Fruit fly (Drosophila melanogaster) whole organism, prepupa: ENCODE measurements around the gene CG18814.
A peak's percentile ranks its signal among the peaks of the same experiment; 100 is the strongest.

ENCODE experiments used
- Blimp-1 ChIP-seq: fragments of 200-800 bp; sonication (Bioruptor generic); optimal IDR thresholded peaks from 3 replicates; lab custom pipeline; 2017; ENCODE audit warnings: missing biosample characterization, missing genetic modification characterization, mild to moderate bottlenecking, moderate library complexity, missing genetic modification reagents
- CG11294 ChIP-seq: fragments of 200-800 bp; sonication (Bioruptor generic); IDR thresholded peaks from 2 replicates; pipeline ENCODE4 v1.3.6; 2022; ENCODE audit warnings: missing biosample characterization, missing genetic modification characterization
- CG11762 ChIP-seq: fragments of 200-800 bp; sonication (Bioruptor generic); optimal IDR thresholded peaks from 3 replicates; lab custom pipeline; 2016; ENCODE audit warnings: missing biosample characterization, missing genetic modification characterization; ENCODE audit not compliant: insufficient read depth
- CG11902 ChIP-seq: fragments of 200-800 bp; sonication (Bioruptor generic); optimal IDR thresholded peaks from 3 replicates; lab custom pipeline; 2016; ENCODE audit warnings: missing biosample characterization, missing genetic modification characterization
- CG15336 ChIP-seq: fragments of 200-800 bp; sonication (Bioruptor generic); IDR thresholded peaks from 2 replicates; pipeline ENCODE4 v1.3.6; 2022; ENCODE audit warnings: missing biosample characterization, missing genetic modification characterization
- CG16779 ChIP-seq: fragments of 200-800 bp; sonication (Bioruptor generic); optimal IDR thresholded peaks from 3 replicates; lab custom pipeline; 2017; ENCODE audit warnings: missing biosample characterization, mild to moderate bottlenecking, missing genetic modification characterization
- CG31627 ChIP-seq: fragments of 200-800 bp; sonication (Bioruptor generic); optimal IDR thresholded peaks from 3 replicates; lab custom pipeline; 2016; ENCODE audit warnings: missing biosample characterization, missing genetic modification characterization
- CG32006 ChIP-seq: fragments of 200-800 bp; sonication (Bioruptor generic); optimal IDR thresholded peaks from 3 replicates; lab custom pipeline; 2017; ENCODE audit warnings: missing biosample characterization, mild to moderate bottlenecking, missing genetic modification characterization
- CG34406 ChIP-seq: fragments of 200-800 bp; sonication (Bioruptor generic); optimal IDR thresholded peaks from 3 replicates; lab custom pipeline; 2016; ENCODE audit warnings: missing biosample characterization, missing genetic modification characterization
- CG3919 ChIP-seq: fragments of 200-800 bp; sonication (Bioruptor generic); optimal IDR thresholded peaks from 3 replicates; lab custom pipeline; 2016; ENCODE audit warnings: missing biosample characterization, missing genetic modification characterization
- CG4318 ChIP-seq: fragments of 200-800 bp; sonication (Bioruptor generic); optimal IDR thresholded peaks from 3 replicates; lab custom pipeline; 2017; ENCODE audit warnings: missing biosample characterization, mild to moderate bottlenecking, missing genetic modification characterization
- CG6276 ChIP-seq: fragments of 200-800 bp; sonication (Bioruptor generic); optimal IDR thresholded peaks from 2 replicates; lab custom pipeline; 2017; ENCODE audit warnings: missing biosample characterization, mild to moderate bottlenecking, missing genetic modification characterization
- CG6792 ChIP-seq: fragments of 200-800 bp; sonication (Bioruptor generic); optimal IDR thresholded peaks from 3 replicates; lab custom pipeline; 2016; ENCODE audit warnings: missing biosample characterization, missing genetic modification characterization
- CG6808 ChIP-seq: fragments of 200-800 bp; sonication (Bioruptor generic); optimal IDR thresholded peaks from 3 replicates; lab custom pipeline; 2017; ENCODE audit warnings: missing biosample characterization, missing genetic modification characterization, mild to moderate bottlenecking, moderate library complexity, missing genetic modification reagents
- CG6854 ChIP-seq: fragments of 200-800 bp; sonication (Bioruptor generic); optimal IDR thresholded peaks from 2 replicates; lab custom pipeline; 2017; ENCODE audit warnings: missing biosample characterization, mild to moderate bottlenecking, missing genetic modification characterization
- CG7368 ChIP-seq: fragments of 200-800 bp; sonication (Bioruptor generic); optimal IDR thresholded peaks from 3 replicates; lab custom pipeline; 2016; ENCODE audit warnings: missing biosample characterization, missing genetic modification characterization
- CG8119 ChIP-seq: fragments of 200-800 bp; sonication (Bioruptor generic); IDR thresholded peaks from 3 replicates; pipeline ENCODE4 v1.3.6; 2022; ENCODE audit warnings: missing biosample characterization, missing genetic modification characterization
- CG8319 ChIP-seq: fragments of 200-800 bp; sonication (Bioruptor generic); optimal IDR thresholded peaks from 3 replicates; lab custom pipeline; 2016; ENCODE audit warnings: missing biosample characterization, missing genetic modification characterization
- CG8632 ChIP-seq: fragments of 200-800 bp; sonication (Bioruptor generic); optimal IDR thresholded peaks from 3 replicates; lab custom pipeline; 2016; ENCODE audit warnings: missing biosample characterization, missing genetic modification characterization
- CG9139 ChIP-seq: fragments of 200-800 bp; sonication (Bioruptor generic); optimal IDR thresholded peaks from 3 replicates; lab custom pipeline; 2017; ENCODE audit warnings: missing biosample characterization, mild to moderate bottlenecking, missing genetic modification characterization
- Eip78C ChIP-seq: fragments of 200-800 bp; sonication (Bioruptor generic); peaks from one replicate; lab custom pipeline; 2016; ENCODE audit warnings: missing biosample characterization, missing genetic modification characterization
- Eip93F ChIP-seq: fragments of 200-800 bp; sonication (Bioruptor generic); optimal IDR thresholded peaks from 2 replicates; lab custom pipeline; 2016; ENCODE audit warnings: missing biosample characterization, mild to moderate bottlenecking, missing genetic modification characterization
- Ets21C ChIP-seq: fragments of 200-800 bp; sonication (Bioruptor generic); optimal IDR thresholded peaks from 3 replicates; lab custom pipeline; 2016; ENCODE audit warnings: missing biosample characterization, missing genetic modification characterization
- Ets96B ChIP-seq: fragments of 200-800 bp; optimal IDR thresholded peaks from 2 replicates; lab custom pipeline; 2019; ENCODE audit warnings: missing biosample characterization, mild to moderate bottlenecking, missing genetic modification characterization, moderate library complexity
- Gug ChIP-seq: fragments of 200-800 bp; sonication (Bioruptor generic); IDR thresholded peaks from 2 replicates; pipeline ENCODE4 v1.3.6; 2022; ENCODE audit warnings: missing biosample characterization, missing genetic modification characterization
- Hr38 ChIP-seq: sonication (Bioruptor generic); optimal IDR thresholded peaks from 2 replicates; lab custom pipeline; 2016; ENCODE audit warnings: missing biosample characterization, missing genetic modification characterization
- Hr39 ChIP-seq: fragments of 200-800 bp; sonication (Bioruptor generic); optimal IDR thresholded peaks from 2 replicates; lab custom pipeline; 2016; ENCODE audit warnings: missing biosample characterization, missing genetic modification characterization
- Hr4 ChIP-seq: fragments of 200-800 bp; sonication (Bioruptor generic); optimal IDR thresholded peaks from 3 replicates; lab custom pipeline; 2016; ENCODE audit warnings: missing biosample characterization, missing genetic modification characterization
- Met ChIP-seq: fragments of 200-800 bp; sonication (Bioruptor generic); optimal IDR thresholded peaks from 3 replicates; lab custom pipeline; 2016; ENCODE audit warnings: missing biosample characterization, missing genetic modification characterization
- OdsH ChIP-seq: fragments of 200-800 bp; sonication (Bioruptor generic); optimal IDR thresholded peaks from 3 replicates; lab custom pipeline; 2016; ENCODE audit warnings: missing biosample characterization, missing genetic modification characterization
- Smox ChIP-seq: fragments of 200-800 bp; sonication (Bioruptor generic); optimal IDR thresholded peaks from 3 replicates; lab custom pipeline; 2016; ENCODE audit warnings: missing biosample characterization, missing genetic modification characterization
- Sox102F ChIP-seq: fragments of 200-800 bp; sonication (Bioruptor generic); optimal IDR thresholded peaks from 2 replicates; lab custom pipeline; 2016; ENCODE audit warnings: missing biosample characterization, mild to moderate bottlenecking, missing genetic modification characterization
- Sox14 ChIP-seq: fragments of 200-800 bp; sonication (Bioruptor generic); optimal IDR thresholded peaks from 3 replicates; lab custom pipeline; 2016; ENCODE audit warnings: missing biosample characterization, missing genetic modification characterization
- Sox15 ChIP-seq: fragments of 200-800 bp; sonication (Bioruptor generic); optimal IDR thresholded peaks from 3 replicates; lab custom pipeline; 2016; ENCODE audit warnings: missing biosample characterization, missing genetic modification characterization
- achi ChIP-seq: fragments of 200-800 bp; sonication (Bioruptor generic); optimal IDR thresholded peaks from 3 replicates; lab custom pipeline; 2016; ENCODE audit warnings: missing biosample characterization, missing genetic modification characterization
- cyc ChIP-seq: fragments of 200-800 bp; sonication (Bioruptor generic); optimal IDR thresholded peaks from 3 replicates; lab custom pipeline; 2016; ENCODE audit warnings: missing biosample characterization, missing genetic modification characterization
- dac ChIP-seq: fragments of 200-800 bp; sonication (Bioruptor generic); optimal IDR thresholded peaks from 2 replicates; lab custom pipeline; 2017; ENCODE audit warnings: missing biosample characterization, mild to moderate bottlenecking, missing genetic modification characterization
- dsx ChIP-seq: fragments of 200-800 bp; optimal IDR thresholded peaks from 3 replicates; lab custom pipeline; 2019; ENCODE audit warnings: missing biosample characterization, mild to moderate bottlenecking, missing genetic modification characterization, moderate library complexity; ENCODE audit not compliant: poor library complexity, severe bottlenecking
- eg ChIP-seq: fragments of 200-800 bp; sonication (Bioruptor generic); IDR thresholded peaks from 3 replicates; pipeline ENCODE4 v1.3.6; 2022; ENCODE audit warnings: missing biosample characterization, missing genetic modification characterization
- esn ChIP-seq: fragments of 200-800 bp; sonication (Bioruptor generic); optimal IDR thresholded peaks from 2 replicates; lab custom pipeline; 2016; ENCODE audit warnings: missing biosample characterization, mild to moderate bottlenecking, missing genetic modification characterization, moderate library complexity
- fd59A ChIP-seq: fragments of 200-800 bp; sonication (Bioruptor generic); optimal IDR thresholded peaks from 2 replicates; lab custom pipeline; 2017; ENCODE audit warnings: missing biosample characterization, mild to moderate bottlenecking, missing genetic modification characterization, missing genetic modification reagents
- fd85E ChIP-seq: fragments of 200-800 bp; sonication (Bioruptor generic); optimal IDR thresholded peaks from 3 replicates; lab custom pipeline; 2016; ENCODE audit warnings: missing biosample characterization, missing genetic modification characterization
- fkh ChIP-seq: fragments of 200-800 bp; sonication (Bioruptor generic); optimal IDR thresholded peaks from 3 replicates; lab custom pipeline; 2017; ENCODE audit warnings: missing biosample characterization, mild to moderate bottlenecking, missing genetic modification characterization, moderate library complexity
- lz ChIP-seq: fragments of 200-800 bp; sonication (Bioruptor generic); optimal IDR thresholded peaks from 3 replicates; lab custom pipeline; 2016; ENCODE audit warnings: missing biosample characterization, missing genetic modification characterization
- net ChIP-seq: fragments of 200-800 bp; sonication (Bioruptor generic); optimal IDR thresholded peaks from 3 replicates; lab custom pipeline; 2016; ENCODE audit warnings: missing biosample characterization, missing genetic modification characterization
- pdm3 ChIP-seq: fragments of 200-800 bp; sonication (Bioruptor generic); optimal IDR thresholded peaks from 3 replicates; lab custom pipeline; 2016; ENCODE audit warnings: missing biosample characterization, missing genetic modification characterization
- salr ChIP-seq, 2 experiments: fragments of 200-800 bp; sonication (Bioruptor generic); optimal IDR thresholded peaks; 3 replicates each; lab custom pipeline; 2016 to 2018; ENCODE audit warnings: missing biosample characterization in 2 of 2, missing genetic modification characterization in 2 of 2, mild to moderate bottlenecking in 1 of 2
- spab ChIP-seq: fragments of 200-800 bp; sonication (Bioruptor generic); optimal IDR thresholded peaks from 2 replicates; lab custom pipeline; 2017; ENCODE audit warnings: missing biosample characterization, mild to moderate bottlenecking, missing genetic modification characterization, missing genetic modification reagents
- svp ChIP-seq: fragments of 200-800 bp; sonication (Bioruptor generic); peaks from one replicate; lab custom pipeline; 2016; ENCODE audit warnings: missing biosample characterization, missing genetic modification characterization
- topi ChIP-seq: fragments of 200-800 bp; sonication (Bioruptor generic); optimal IDR thresholded peaks from 3 replicates; lab custom pipeline; 2016; ENCODE audit warnings: missing biosample characterization, missing genetic modification characterization
- vri ChIP-seq: fragments of 200-800 bp; sonication (Bioruptor generic); optimal IDR thresholded peaks from 3 replicates; lab custom pipeline; 2016; ENCODE audit warnings: missing biosample characterization, mild to moderate bottlenecking, missing genetic modification characterization

CG18814 gene

DNA sequence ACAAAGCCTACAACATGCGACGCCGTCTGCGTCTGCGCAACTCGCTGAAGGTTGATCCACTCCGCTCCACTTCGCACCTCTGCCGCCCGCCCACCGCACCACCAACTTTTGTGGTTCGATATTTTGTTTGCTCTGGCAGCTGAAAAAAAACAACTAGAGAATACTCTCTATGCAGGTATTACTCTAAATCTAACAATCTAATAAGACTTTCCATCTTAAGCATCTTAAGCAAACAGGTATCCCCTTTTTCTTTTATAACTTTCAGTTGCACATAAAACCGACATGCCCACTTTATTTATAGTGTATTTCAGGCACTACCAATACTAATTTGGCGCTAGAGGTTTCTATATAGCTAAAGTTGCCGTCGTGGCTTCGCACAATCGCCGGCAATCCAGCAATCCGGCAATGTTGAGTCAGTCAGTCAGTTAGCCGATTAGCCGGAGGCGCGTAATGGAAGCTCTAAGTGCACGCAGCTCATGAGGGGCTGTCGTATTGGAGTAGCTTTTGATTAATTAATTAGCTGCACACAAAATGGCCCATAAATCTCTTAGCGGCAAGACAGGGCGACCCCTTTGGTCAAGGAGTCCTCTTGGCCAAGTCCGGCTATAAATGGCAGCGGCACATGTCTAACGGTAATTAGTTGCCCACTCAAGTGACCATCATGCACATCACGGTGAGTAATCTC lies 41.3 kb upstream of the CG18814 start, which contains the start of gene CG13058:
Gene CG13058, plus strand, starts transcription at position 635 of the 685 bp plus-strand sequence.
- TF ChIP-seq CG6276 (GFP tag; lab: Kevin White, UChicago): peak; percentile 79
- TF ChIP-seq Ets96B (tag; lab: Kevin White, UChicago): peak; percentile 71
- TF ChIP-seq dsx: no peak
- peak; percentile 61 for TF ChIP-seq achi (GFP tag; lab: Kevin White, UChicago)
- peak; percentile 78 for TF ChIP-seq CG4318
- peak; percentile 44 for TF ChIP-seq CG3919 (GFP tag; lab: Kevin White, UChicago)
- no peak for TF ChIP-seq CG8319 (GFP tag; lab: Kevin White, UChicago)
- no peak for TF ChIP-seq CG9139 (GFP tag; lab: Kevin White, UChicago)
- TF ChIP-seq dac (GFP tag; lab: Kevin White, UChicago): peak; percentile 35
- TF ChIP-seq lz (GFP tag; lab: Kevin White, UChicago): no peak
- no peak for TF ChIP-seq Smox (GFP tag; lab: Kevin White, UChicago)
- TF ChIP-seq CG16779 (tag; lab: Kevin White, UChicago): peak; percentile 10
- peak; percentile 89 for TF ChIP-seq CG8119 (GFP tag; lab: Robert Waterston, UW)
- TF ChIP-seq OdsH: peak; percentile 55
- TF ChIP-seq CG31627 (GFP tag; lab: Kevin White, UChicago): no peak
- peak; percentile 4 for TF ChIP-seq CG8632
- TF ChIP-seq Eip78C (GFP tag; lab: Kevin White, UChicago): peak; percentile 70
- peak; percentile 61 for TF ChIP-seq fd59A
- TF ChIP-seq CG32006 (GFP tag; lab: Kevin White, UChicago): peak; percentile 85
- TF ChIP-seq Sox14 (GFP tag; lab: Kevin White, UChicago): peak; percentile 39
- no peak for TF ChIP-seq Sox102F (GFP tag; lab: Kevin White, UChicago)
- peak; percentile 40 for TF ChIP-seq CG6808 (GFP tag; lab: Kevin White, UChicago)
- no peak for TF ChIP-seq Eip93F (GFP tag; lab: Kevin White, UChicago)
- no peak for TF ChIP-seq CG34406 (GFP tag; lab: Kevin White, UChicago)
- peak; percentile 73 for TF ChIP-seq pdm3 (GFP tag; lab: Kevin White, UChicago)
- TF ChIP-seq topi (GFP tag; lab: Kevin White, UChicago): no peak
- TF ChIP-seq vri (GFP tag; lab: Kevin White, UChicago): no peak
- no peak for TF ChIP-seq Sox15 (GFP tag; lab: Kevin White, UChicago)
- TF ChIP-seq fd85E (GFP tag; lab: Kevin White, UChicago): no peak
- TF ChIP-seq cyc: no peak
- peak; percentile 5 for TF ChIP-seq Hr38 (GFP tag; lab: Kevin White, UChicago)
- no peak for TF ChIP-seq Blimp-1
- TF ChIP-seq CG11902 (GFP tag; lab: Kevin White, UChicago): no peak
- TF ChIP-seq salr (GFP tag; optimal IDR thresholded peaks at IDR 0.05; lab: Kevin White, UChicago): peak; percentile 42 to 64
- peak; percentile 93 for TF ChIP-seq CG15336 (GFP tag; lab: Robert Waterston, UW)
- peak; percentile 9 for TF ChIP-seq Met (GFP tag; lab: Kevin White, UChicago)
- peak; percentile 72 for TF ChIP-seq net (GFP tag; lab: Kevin White, UChicago)
- TF ChIP-seq Ets21C (GFP tag; lab: Kevin White, UChicago): no peak
- peak; percentile 67 for TF ChIP-seq fkh (GFP tag; lab: Kevin White, UChicago)
- no peak for TF ChIP-seq CG7368 (GFP tag; lab: Kevin White, UChicago)
- peak; percentile 43 for TF ChIP-seq CG11762 (GFP tag; lab: Kevin White, UChicago)
- TF ChIP-seq Hr4: peak; percentile 85
- TF ChIP-seq Gug (GFP tag; lab: Robert Waterston, UW): peak; percentile 32; the same call in 1 of the 2 replicates
- peak; percentile 23; the same call in 1 of the 3 replicates for TF ChIP-seq eg
- TF ChIP-seq spab (GFP tag; lab: Kevin White, UChicago): no peak
- peak; percentile 21 for TF ChIP-seq CG6792
- peak; percentile 48; the same call in 1 of the 2 replicates for TF ChIP-seq CG11294
- no peak for TF ChIP-seq svp
- no peak for TF ChIP-seq esn (GFP tag; lab: Kevin White, UChicago)
- no peak for TF ChIP-seq Hr39
- TF ChIP-seq CG6854 (GFP tag; lab: Kevin White, UChicago): no peak
